Fruit fly (Drosophila melanogaster): Measurements from ENCODE around the gene kkv.

DNA sequence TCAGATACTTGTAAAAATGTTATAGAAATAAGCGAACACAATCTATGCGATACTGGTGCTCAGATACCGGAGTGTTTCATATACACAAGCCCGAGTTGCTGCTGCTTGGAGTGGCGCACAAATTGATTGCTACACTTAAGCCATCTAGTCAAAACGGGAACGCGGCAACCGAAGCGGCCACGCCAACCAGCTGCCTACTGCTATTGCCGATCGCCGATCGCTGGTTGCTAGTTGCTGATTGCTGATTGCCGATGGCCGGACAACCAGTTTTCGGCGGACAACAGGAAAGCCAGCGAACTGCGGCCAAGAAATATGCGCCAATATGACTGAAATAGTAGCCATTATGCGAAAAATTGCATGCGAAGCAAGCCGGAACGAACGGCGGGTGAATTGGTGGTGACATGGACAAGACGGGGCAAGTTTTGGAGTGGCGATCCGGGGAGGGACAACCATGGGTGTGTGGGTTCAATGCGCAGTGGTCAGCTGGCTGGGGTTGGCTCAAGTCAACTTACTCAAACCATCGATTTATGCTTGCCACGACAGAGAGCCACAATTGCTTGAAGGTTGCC, 2.5 kb downstream of the kkv start:
- TF ChIP-seq Ets21C (GFP tag; optimal IDR thresholded peaks at IDR 0.05): no peak
- TF ChIP-seq CG8119 (GFP tag; IDR thresholded peaks at IDR 0.05): no peak
- TF ChIP-seq OdsH (GFP tag; optimal IDR thresholded peaks at IDR 0.05): no peak
- no peak for TF ChIP-seq cyc (GFP tag; optimal IDR thresholded peaks at IDR 0.05)
- no peak for TF ChIP-seq svp (GFP tag)
- TF ChIP-seq Met (GFP tag; optimal IDR thresholded peaks at IDR 0.05): no peak
- TF ChIP-seq CG34406 (GFP tag; optimal IDR thresholded peaks at IDR 0.05): no peak
- no peak for TF ChIP-seq Sox15 (GFP tag; optimal IDR thresholded peaks at IDR 0.05)
- TF ChIP-seq CG6163 (GFP tag; IDR thresholded peaks at IDR 0.05): no peak
- TF ChIP-seq Sox102F (GFP tag; optimal IDR thresholded peaks at IDR 0.05): no peak

All from whole organism, prepupa.